Fruit fly (Drosophila melanogaster) whole organism, prepupa: Measurements from ENCODE around the gene Trf2.

Experiments
- Blimp-1 ChIP-seq: fragments of 200-800 bp; sonication (Bioruptor generic); optimal IDR thresholded peaks from 3 replicates; lab custom pipeline; 2017; ENCODE audit warnings: missing biosample characterization, missing genetic modification characterization, mild to moderate bottlenecking, moderate library complexity, missing genetic modification reagents
- CG10631 ChIP-seq: fragments of 200-800 bp; sonication (Bioruptor generic); optimal IDR thresholded peaks from 2 replicates; lab custom pipeline; 2016; ENCODE audit warnings: missing biosample characterization, missing genetic modification characterization
- CG10669 ChIP-seq: fragments of 200-800 bp; sonication (Bioruptor generic); optimal IDR thresholded peaks from 3 replicates; lab custom pipeline; 2018; ENCODE audit warnings: missing biosample characterization, mild to moderate bottlenecking, missing genetic modification characterization, moderate library complexity
- CG11294 ChIP-seq: fragments of 200-800 bp; sonication (Bioruptor generic); IDR thresholded peaks from 2 replicates; pipeline ENCODE4 v1.3.6; 2022; ENCODE audit warnings: missing biosample characterization, missing genetic modification characterization
- CG11762 ChIP-seq: fragments of 200-800 bp; sonication (Bioruptor generic); optimal IDR thresholded peaks from 3 replicates; lab custom pipeline; 2016; ENCODE audit warnings: missing biosample characterization, missing genetic modification characterization; ENCODE audit not compliant: insufficient read depth
- CG11902 ChIP-seq: fragments of 200-800 bp; sonication (Bioruptor generic); optimal IDR thresholded peaks from 3 replicates; lab custom pipeline; 2016; ENCODE audit warnings: missing biosample characterization, missing genetic modification characterization
- CG15336 ChIP-seq: fragments of 200-800 bp; sonication (Bioruptor generic); IDR thresholded peaks from 2 replicates; pipeline ENCODE4 v1.3.6; 2022; ENCODE audit warnings: missing biosample characterization, missing genetic modification characterization
- CG16779 ChIP-seq: fragments of 200-800 bp; sonication (Bioruptor generic); optimal IDR thresholded peaks from 3 replicates; lab custom pipeline; 2017; ENCODE audit warnings: missing biosample characterization, mild to moderate bottlenecking, missing genetic modification characterization
- CG32006 ChIP-seq: fragments of 200-800 bp; sonication (Bioruptor generic); optimal IDR thresholded peaks from 3 replicates; lab custom pipeline; 2017; ENCODE audit warnings: missing biosample characterization, mild to moderate bottlenecking, missing genetic modification characterization
- CG34406 ChIP-seq: fragments of 200-800 bp; sonication (Bioruptor generic); optimal IDR thresholded peaks from 3 replicates; lab custom pipeline; 2016; ENCODE audit warnings: missing biosample characterization, missing genetic modification characterization
- CG3919 ChIP-seq: fragments of 200-800 bp; sonication (Bioruptor generic); optimal IDR thresholded peaks from 3 replicates; lab custom pipeline; 2016; ENCODE audit warnings: missing biosample characterization, missing genetic modification characterization
- CG4318 ChIP-seq: fragments of 200-800 bp; sonication (Bioruptor generic); optimal IDR thresholded peaks from 3 replicates; lab custom pipeline; 2017; ENCODE audit warnings: missing biosample characterization, mild to moderate bottlenecking, missing genetic modification characterization
- CG6163 ChIP-seq: fragments of 200-800 bp; sonication (Bioruptor generic); IDR thresholded peaks from 3 replicates; pipeline ENCODE4 v1.3.6; 2022; ENCODE audit warnings: missing biosample characterization, missing genetic modification characterization
- CG6276 ChIP-seq: fragments of 200-800 bp; sonication (Bioruptor generic); optimal IDR thresholded peaks from 2 replicates; lab custom pipeline; 2017; ENCODE audit warnings: missing biosample characterization, mild to moderate bottlenecking, missing genetic modification characterization
- CG6792 ChIP-seq: fragments of 200-800 bp; sonication (Bioruptor generic); optimal IDR thresholded peaks from 3 replicates; lab custom pipeline; 2016; ENCODE audit warnings: missing biosample characterization, missing genetic modification characterization
- CG6808 ChIP-seq: fragments of 200-800 bp; sonication (Bioruptor generic); optimal IDR thresholded peaks from 3 replicates; lab custom pipeline; 2017; ENCODE audit warnings: missing biosample characterization, missing genetic modification characterization, mild to moderate bottlenecking, moderate library complexity, missing genetic modification reagents
- CG6854 ChIP-seq: fragments of 200-800 bp; sonication (Bioruptor generic); optimal IDR thresholded peaks from 2 replicates; lab custom pipeline; 2017; ENCODE audit warnings: missing biosample characterization, mild to moderate bottlenecking, missing genetic modification characterization
- CG7368 ChIP-seq: fragments of 200-800 bp; sonication (Bioruptor generic); optimal IDR thresholded peaks from 3 replicates; lab custom pipeline; 2016; ENCODE audit warnings: missing biosample characterization, missing genetic modification characterization
- CG8119 ChIP-seq: fragments of 200-800 bp; sonication (Bioruptor generic); IDR thresholded peaks from 3 replicates; pipeline ENCODE4 v1.3.6; 2022; ENCODE audit warnings: missing biosample characterization, missing genetic modification characterization
- CG8319 ChIP-seq: fragments of 200-800 bp; sonication (Bioruptor generic); optimal IDR thresholded peaks from 3 replicates; lab custom pipeline; 2016; ENCODE audit warnings: missing biosample characterization, missing genetic modification characterization
- CG8632 ChIP-seq: fragments of 200-800 bp; sonication (Bioruptor generic); optimal IDR thresholded peaks from 3 replicates; lab custom pipeline; 2016; ENCODE audit warnings: missing biosample characterization, missing genetic modification characterization
- CG9139 ChIP-seq: fragments of 200-800 bp; sonication (Bioruptor generic); optimal IDR thresholded peaks from 3 replicates; lab custom pipeline; 2017; ENCODE audit warnings: missing biosample characterization, mild to moderate bottlenecking, missing genetic modification characterization
- Eip75B ChIP-seq: fragments of 200-800 bp; sonication (Bioruptor generic); optimal IDR thresholded peaks from 3 replicates; lab custom pipeline; 2016; ENCODE audit warnings: missing biosample characterization, missing genetic modification characterization
- Eip78C ChIP-seq: fragments of 200-800 bp; sonication (Bioruptor generic); peaks from one replicate; lab custom pipeline; 2016; ENCODE audit warnings: missing biosample characterization, missing genetic modification characterization
- Eip93F ChIP-seq: fragments of 200-800 bp; sonication (Bioruptor generic); optimal IDR thresholded peaks from 2 replicates; lab custom pipeline; 2016; ENCODE audit warnings: missing biosample characterization, mild to moderate bottlenecking, missing genetic modification characterization
- Ets96B ChIP-seq: fragments of 200-800 bp; optimal IDR thresholded peaks from 2 replicates; lab custom pipeline; 2019; ENCODE audit warnings: missing biosample characterization, mild to moderate bottlenecking, missing genetic modification characterization, moderate library complexity
- Gug ChIP-seq: fragments of 200-800 bp; sonication (Bioruptor generic); IDR thresholded peaks from 2 replicates; pipeline ENCODE4 v1.3.6; 2022; ENCODE audit warnings: missing biosample characterization, missing genetic modification characterization
- Hr38 ChIP-seq: sonication (Bioruptor generic); optimal IDR thresholded peaks from 2 replicates; lab custom pipeline; 2016; ENCODE audit warnings: missing biosample characterization, missing genetic modification characterization
- Lpt ChIP-seq: fragments of 200-800 bp; sonication (Bioruptor generic); optimal IDR thresholded peaks from 3 replicates; lab custom pipeline; 2016; ENCODE audit warnings: missing biosample characterization, missing genetic modification characterization
- Met ChIP-seq: fragments of 200-800 bp; sonication (Bioruptor generic); optimal IDR thresholded peaks from 3 replicates; lab custom pipeline; 2016; ENCODE audit warnings: missing biosample characterization, missing genetic modification characterization
- OdsH ChIP-seq: fragments of 200-800 bp; sonication (Bioruptor generic); optimal IDR thresholded peaks from 3 replicates; lab custom pipeline; 2016; ENCODE audit warnings: missing biosample characterization, missing genetic modification characterization
- Smox ChIP-seq: fragments of 200-800 bp; sonication (Bioruptor generic); optimal IDR thresholded peaks from 3 replicates; lab custom pipeline; 2016; ENCODE audit warnings: missing biosample characterization, missing genetic modification characterization
- Sox102F ChIP-seq: fragments of 200-800 bp; sonication (Bioruptor generic); optimal IDR thresholded peaks from 2 replicates; lab custom pipeline; 2016; ENCODE audit warnings: missing biosample characterization, mild to moderate bottlenecking, missing genetic modification characterization
- Sox14 ChIP-seq: fragments of 200-800 bp; sonication (Bioruptor generic); optimal IDR thresholded peaks from 3 replicates; lab custom pipeline; 2016; ENCODE audit warnings: missing biosample characterization, missing genetic modification characterization
- Sox15 ChIP-seq: fragments of 200-800 bp; sonication (Bioruptor generic); optimal IDR thresholded peaks from 3 replicates; lab custom pipeline; 2016; ENCODE audit warnings: missing biosample characterization, missing genetic modification characterization
- cyc ChIP-seq: fragments of 200-800 bp; sonication (Bioruptor generic); optimal IDR thresholded peaks from 3 replicates; lab custom pipeline; 2016; ENCODE audit warnings: missing biosample characterization, missing genetic modification characterization
- dac ChIP-seq: fragments of 200-800 bp; sonication (Bioruptor generic); optimal IDR thresholded peaks from 2 replicates; lab custom pipeline; 2017; ENCODE audit warnings: missing biosample characterization, mild to moderate bottlenecking, missing genetic modification characterization
- dsx ChIP-seq: fragments of 200-800 bp; optimal IDR thresholded peaks from 3 replicates; lab custom pipeline; 2019; ENCODE audit warnings: missing biosample characterization, mild to moderate bottlenecking, missing genetic modification characterization, moderate library complexity; ENCODE audit not compliant: poor library complexity, severe bottlenecking
- eg ChIP-seq: fragments of 200-800 bp; sonication (Bioruptor generic); IDR thresholded peaks from 3 replicates; pipeline ENCODE4 v1.3.6; 2022; ENCODE audit warnings: missing biosample characterization, missing genetic modification characterization
- esn ChIP-seq: fragments of 200-800 bp; sonication (Bioruptor generic); optimal IDR thresholded peaks from 2 replicates; lab custom pipeline; 2016; ENCODE audit warnings: missing biosample characterization, mild to moderate bottlenecking, missing genetic modification characterization, moderate library complexity
- fd85E ChIP-seq: fragments of 200-800 bp; sonication (Bioruptor generic); optimal IDR thresholded peaks from 3 replicates; lab custom pipeline; 2016; ENCODE audit warnings: missing biosample characterization, missing genetic modification characterization
- fkh ChIP-seq: fragments of 200-800 bp; sonication (Bioruptor generic); optimal IDR thresholded peaks from 3 replicates; lab custom pipeline; 2017; ENCODE audit warnings: missing biosample characterization, mild to moderate bottlenecking, missing genetic modification characterization, moderate library complexity
- lz ChIP-seq: fragments of 200-800 bp; sonication (Bioruptor generic); optimal IDR thresholded peaks from 3 replicates; lab custom pipeline; 2016; ENCODE audit warnings: missing biosample characterization, missing genetic modification characterization
- net ChIP-seq: fragments of 200-800 bp; sonication (Bioruptor generic); optimal IDR thresholded peaks from 3 replicates; lab custom pipeline; 2016; ENCODE audit warnings: missing biosample characterization, missing genetic modification characterization
- pdm3 ChIP-seq: fragments of 200-800 bp; sonication (Bioruptor generic); optimal IDR thresholded peaks from 3 replicates; lab custom pipeline; 2016; ENCODE audit warnings: missing biosample characterization, missing genetic modification characterization
- salr ChIP-seq, 2 experiments: fragments of 200-800 bp; sonication (Bioruptor generic); optimal IDR thresholded peaks; 3 replicates each; lab custom pipeline; 2016 to 2018; ENCODE audit warnings: missing biosample characterization in 2 of 2, missing genetic modification characterization in 2 of 2, mild to moderate bottlenecking in 1 of 2
- spab ChIP-seq: fragments of 200-800 bp; sonication (Bioruptor generic); optimal IDR thresholded peaks from 2 replicates; lab custom pipeline; 2017; ENCODE audit warnings: missing biosample characterization, mild to moderate bottlenecking, missing genetic modification characterization, missing genetic modification reagents
- ss ChIP-seq, 2 experiments: fragments of 200-800 bp; sonication (Bioruptor generic); optimal IDR thresholded peaks; 2 replicates in 1 of 2; 3 replicates in 1 of 2; lab custom pipeline; 2017 to 2018; ENCODE audit warnings: mild to moderate bottlenecking in 2 of 2, missing biosample characterization in 2 of 2, missing genetic modification characterization in 2 of 2, moderate library complexity in 1 of 2
- svp ChIP-seq: fragments of 200-800 bp; sonication (Bioruptor generic); peaks from one replicate; lab custom pipeline; 2016; ENCODE audit warnings: missing biosample characterization, missing genetic modification characterization
- topi ChIP-seq: fragments of 200-800 bp; sonication (Bioruptor generic); optimal IDR thresholded peaks from 3 replicates; lab custom pipeline; 2016; ENCODE audit warnings: missing biosample characterization, missing genetic modification characterization
- vri ChIP-seq: fragments of 200-800 bp; sonication (Bioruptor generic); optimal IDR thresholded peaks from 3 replicates; lab custom pipeline; 2016; ENCODE audit warnings: missing biosample characterization, mild to moderate bottlenecking, missing genetic modification characterization

Trf2 gene

dm6 chrX:8455019-8455555 lies 46.0 kb downstream of the Trf2 start, which contains the start of gene org-1:
TSS of gene org-1 (minus strand) at chrX:8455069.
- peak; percentile 79 for TF ChIP-seq Sox15
- peak; percentile 89 for TF ChIP-seq CG11294 (GFP tag; lab: Robert Waterston, UW)
- peak; percentile 83 for TF ChIP-seq CG8632 (GFP tag; lab: Kevin White, UChicago)
- no peak for TF ChIP-seq Eip93F
- peak; percentile 87 for TF ChIP-seq net (GFP tag; lab: Kevin White, UChicago)
- TF ChIP-seq CG9139 (GFP tag; lab: Kevin White, UChicago), result peak; percentile 86
- TF ChIP-seq Sox102F, result peak; percentile 47
- TF ChIP-seq OdsH (GFP tag; lab: Kevin White, UChicago), result peak; percentile 89
- peak; percentile 79 for TF ChIP-seq topi (GFP tag; lab: Kevin White, UChicago)
- peak; percentile 84 for TF ChIP-seq CG11762 (GFP tag; lab: Kevin White, UChicago)
- TF ChIP-seq Ets96B (tag; lab: Kevin White, UChicago), result peak; percentile 93
- peak; percentile 96 for TF ChIP-seq Eip78C (GFP tag; lab: Kevin White, UChicago)
- peak; percentile 68 for TF ChIP-seq fkh (GFP tag; lab: Kevin White, UChicago)
- TF ChIP-seq CG4318 (GFP tag; lab: Kevin White, UChicago), result peak; percentile 79
- TF ChIP-seq esn (GFP tag; lab: Kevin White, UChicago), result peak; percentile 70
- TF ChIP-seq dac (GFP tag; lab: Kevin White, UChicago), result peak; percentile 71
- peak; percentile 77 for TF ChIP-seq Met
- TF ChIP-seq CG6792 (GFP tag; lab: Kevin White, UChicago), result peak; percentile 85
- TF ChIP-seq CG8319 (GFP tag; lab: Kevin White, UChicago), result peak; percentile 78
- TF ChIP-seq CG10631 (GFP tag; lab: Kevin White, UChicago), result peak; percentile 91
- peak; percentile 90 for TF ChIP-seq pdm3 (GFP tag; lab: Kevin White, UChicago)
- TF ChIP-seq CG6276 (GFP tag; lab: Kevin White, UChicago), result peak; percentile 86
- TF ChIP-seq Hr38 (GFP tag; lab: Kevin White, UChicago), result peak; percentile 22
- peak; percentile 90 for TF ChIP-seq dsx
- peak; percentile 69 for TF ChIP-seq lz
- peak; percentile 33 for TF ChIP-seq fd85E
- TF ChIP-seq CG11902 (GFP tag; lab: Kevin White, UChicago), result peak; percentile 80
- peak; percentile 97 for TF ChIP-seq CG6163 (GFP tag; lab: Robert Waterston, UW)
- TF ChIP-seq spab (GFP tag; lab: Kevin White, UChicago), result peak; percentile 87
- peak; percentile 91 for TF ChIP-seq CG6808 (GFP tag; lab: Kevin White, UChicago)
- TF ChIP-seq cyc (GFP tag; lab: Kevin White, UChicago), result peak; percentile 75
- peak; percentile 90 for TF ChIP-seq CG32006 (GFP tag; lab: Kevin White, UChicago)
- peak; percentile 91 for TF ChIP-seq CG10669
- peak; percentile 36 for TF ChIP-seq Blimp-1 (GFP tag; lab: Kevin White, UChicago)
- TF ChIP-seq Eip75B (GFP tag; lab: Kevin White, UChicago), result peak; percentile 88
- peak; percentile 94 for TF ChIP-seq CG8119 (GFP tag; lab: Robert Waterston, UW)
- TF ChIP-seq Lpt (GFP tag; lab: Kevin White, UChicago), result peak; percentile 81
- peak; percentile 90 to 92 for TF ChIP-seq ss (GFP tag; optimal IDR thresholded peaks at IDR 0.05; lab: Kevin White, UChicago)
- TF ChIP-seq Smox, result peak; percentile 59
- peak; percentile 92 for TF ChIP-seq Gug (GFP tag; lab: Robert Waterston, UW)
- TF ChIP-seq CG16779 (tag; lab: Kevin White, UChicago), result peak; percentile 73
- peak; percentile 96 for TF ChIP-seq CG15336
- TF ChIP-seq CG3919, result peak; percentile 92
- TF ChIP-seq Sox14 (GFP tag; lab: Kevin White, UChicago), result peak; percentile 84
- TF ChIP-seq CG7368 (GFP tag; lab: Kevin White, UChicago), result peak; percentile 84
- TF ChIP-seq svp (GFP tag; lab: Kevin White, UChicago), result peak; percentile 88
- TF ChIP-seq CG6854 (GFP tag; lab: Kevin White, UChicago), result peak; percentile 1
- peak; percentile 72 to 87 for TF ChIP-seq salr (GFP tag; optimal IDR thresholded peaks at IDR 0.05; lab: Kevin White, UChicago)
- TF ChIP-seq eg (GFP tag; lab: Robert Waterston, UW), result peak; percentile 96
- peak; percentile 15 for TF ChIP-seq vri (GFP tag; lab: Kevin White, UChicago)
- TF ChIP-seq CG34406 (GFP tag; lab: Kevin White, UChicago), result peak; percentile 74
